Worm (Caenorhabditis elegans) whole organism, young adult: Measurements from ENCODE around the gene srg-20.

Experiments used
- ama-1 ChIP-seq, 3 experiments: fragments of 150-350 bp in 1 of 3; sonication (generic microtip) in 2 of 3; optimal IDR thresholded peaks; 2 replicates each; lab custom pipeline; 2014 to 2018; ENCODE audit warnings: missing biosample characterization in 2 of 3, missing genetic modification characterization in 2 of 3, missing genetic modification reagents in 2 of 3
- him-1 ChIP-seq: sonication (generic microtip); optimal IDR thresholded peaks from 2 replicates; lab custom pipeline; 2016; ENCODE audit warnings: missing genotype, missing genetic modification reagents, missing genetic modification characterization, missing compliant biosample characterization
- let-607 ChIP-seq, 2 experiments: fragments of 200-800 bp in 1 of 2; sonication (Bioruptor generic) in 1 of 2; sonication (generic microtip) in 1 of 2; optimal IDR thresholded peaks; 2 replicates each; lab custom pipeline; 2016 to 2018; ENCODE audit warnings: mild to moderate bottlenecking in 2 of 2, missing compliant biosample characterization in 2 of 2, missing genetic modification characterization in 2 of 2, moderate library complexity in 2 of 2, missing genotype in 1 of 2
- madf-8 ChIP-seq: fragments of 200-800 bp; sonication (Bioruptor generic); conservative IDR thresholded peaks from 2 replicates; pipeline ENCODE4 v1.3.6; 2022; ENCODE audit warnings: missing genetic modification reagents, missing genetic modification characterization, missing compliant biosample characterization
- zfh-2 ChIP-seq: fragments of 200-800 bp; sonication (Bioruptor generic); conservative IDR thresholded peaks from 2 replicates; pipeline ENCODE4 v1.3.6; 2022; ENCODE audit warnings: missing genetic modification reagents, missing genetic modification characterization, missing compliant biosample characterization

DNA sequence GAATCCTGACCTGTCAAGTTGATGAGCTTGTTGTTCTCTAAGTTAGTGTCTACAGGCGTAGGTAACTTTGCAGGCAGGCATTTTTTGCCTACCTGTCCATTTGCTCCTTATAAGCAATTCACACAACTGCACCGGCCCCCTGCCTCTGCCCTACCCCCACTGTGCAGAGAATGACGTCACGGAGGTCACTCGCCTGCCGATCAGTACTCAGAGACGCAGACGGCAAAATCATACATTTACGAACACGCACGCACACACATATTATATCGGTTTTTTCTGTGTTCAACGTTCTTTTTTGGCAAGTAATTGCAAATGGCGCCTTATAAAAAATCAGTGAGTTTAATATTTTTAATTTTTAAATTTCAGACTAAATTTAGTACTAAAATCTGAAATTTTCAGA, 27.0 kb downstream of the srg-20 start, which contains the start of gene duxl-1:
- no peak for TF ChIP-seq ama-1 (optimal IDR thresholded peaks at IDR 0.05; lab: Kevin White, UChicago)
- TF ChIP-seq ama-1 (GFP tag; optimal IDR thresholded peaks at IDR 0.05; lab: Kevin White, UChicago) = no peak
- no peak for TF ChIP-seq madf-8 (GFP tag; lab: Robert Waterston, UW)
- TF ChIP-seq let-607 (tag; optimal IDR thresholded peaks at IDR 0.05; lab: Kevin White, UChicago) = peak in 1 of 2 experiments; percentile 3
- no peak for TF ChIP-seq him-1
- TF ChIP-seq zfh-2 = no peak
